Worm (Caenorhabditis elegans) whole organism, L4/young adult: ENCODE measurements around the gene F20A1.2.

Experiments used
- dao-5 ChIP-seq: sonication (generic microtip); optimal IDR thresholded peaks from 2 replicates; lab custom pipeline; 2016; ENCODE audit warnings: missing genotype, missing genetic modification characterization, moderate library complexity, missing compliant biosample characterization
- him-1 ChIP-seq: sonication (generic microtip); optimal IDR thresholded peaks from 2 replicates; lab custom pipeline; 2016; ENCODE audit warnings: missing genotype, missing genetic modification reagents, missing genetic modification characterization, missing compliant biosample characterization

DNA sequence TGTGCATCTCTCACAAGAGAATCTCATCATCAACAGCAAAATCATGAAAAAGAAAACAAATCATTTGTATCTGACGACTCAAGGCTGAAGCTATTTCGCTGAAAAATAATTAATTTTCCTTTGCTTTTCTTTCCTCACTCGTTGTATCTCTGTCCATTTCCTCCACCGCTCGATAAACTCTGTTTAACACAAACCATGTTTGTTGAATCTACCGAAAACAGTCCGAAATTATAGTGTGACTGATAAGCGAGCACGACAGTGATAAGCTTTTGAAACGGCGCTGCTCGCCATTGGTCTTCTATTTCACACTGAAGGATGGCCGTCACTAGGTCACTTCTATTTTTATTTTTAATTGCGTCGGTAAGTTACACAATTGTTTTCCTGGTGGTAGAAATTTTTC lies 29.5 kb downstream of the F20A1.2 start, which contains the start of gene npa-1:
- TF ChIP-seq him-1 (tag; lab: Kevin White, UChicago) (no peak), dao-5 (tag; lab: Kevin White, UChicago) (no peak)
